Fruit fly (Drosophila melanogaster): Measurements from ENCODE around the gene nkd.

DNA sequence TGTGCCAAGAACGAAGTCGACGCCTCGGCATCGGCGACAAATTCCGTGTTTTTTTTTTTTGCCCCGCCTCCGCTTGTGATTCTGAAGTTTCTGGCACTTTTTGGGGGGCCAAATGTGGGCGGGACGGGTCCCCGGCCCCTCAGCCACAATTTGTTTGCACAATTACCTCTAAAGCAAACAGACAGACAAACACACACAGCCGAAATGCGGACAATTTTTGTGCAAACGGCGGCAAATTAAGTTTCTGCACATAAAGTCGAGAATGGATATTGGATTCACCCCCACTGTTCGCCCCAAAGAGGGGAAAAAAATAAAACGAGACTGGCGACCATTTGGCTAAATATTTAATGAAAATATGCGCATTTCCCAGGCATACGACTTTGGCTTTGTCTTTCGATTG is 24.8 kb downstream of the nkd start:
- no peak for TF ChIP-seq EcR (GFP tag; optimal IDR thresholded peaks at IDR 0.05)
- TF ChIP-seq Dll (optimal IDR thresholded peaks at IDR 0.05): no peak
- no peak for TF ChIP-seq psq (optimal IDR thresholded peaks at IDR 0.05)
